Worm (Caenorhabditis elegans): ENCODE data around the gene F14D7.2.

Gene F14D7.2

ce11 chrV:14293667-14294194 is at the start of gene F14D7.2:
TSS of gene F14D7.2 (minus strand) at chrV:14293717.
- no peak for TF ChIP-seq nhr-111 (GFP tag; optimal IDR thresholded peaks at IDR 0.05)
- TF ChIP-seq attf-4 (tag; optimal IDR thresholded peaks at IDR 0.05) = no peak
- no peak for TF ChIP-seq mes-2 (tag; optimal IDR thresholded peaks at IDR 0.05; ENCODE audit: poor library complexity, severe bottlenecking)
- TF ChIP-seq lin-29 (GFP tag; IDR thresholded peaks at IDR 0.05) = no peak
- no peak for TF ChIP-seq zfp-3 (GFP tag; conservative IDR thresholded peaks at IDR 0.05)
- TF ChIP-seq sdz-12 (GFP tag; optimal IDR thresholded peaks at IDR 0.05) = no peak
- TF ChIP-seq aha-1 (tag) = peak; percentile 4
- TF ChIP-seq unc-130 (GFP tag; optimal IDR thresholded peaks at IDR 0.05) = no peak
- TF ChIP-seq fkh-10 (GFP tag; optimal IDR thresholded peaks at IDR 0.05) = no peak

- no peak for TF ChIP-seq daf-16 (GFP tag; optimal IDR thresholded peaks at IDR 0.05)
- no peak for TF ChIP-seq daf-16 (tag; optimal IDR thresholded peaks at IDR 0.05)
- TF ChIP-seq Y75B8A.6 (GFP tag; IDR thresholded peaks at IDR 0.05) = no peak
- no peak for TF ChIP-seq madf-9 (GFP tag; conservative IDR thresholded peaks at IDR 0.05)
- TF ChIP-seq php-3 (GFP tag; IDR thresholded peaks at IDR 0.05) = no peak
- no peak for TF ChIP-seq dmd-8 (GFP tag; IDR thresholded peaks at IDR 0.05)
- peak in 1 of 2 experiments; percentile 79 for TF ChIP-seq unc-62 (GFP tag; optimal IDR thresholded peaks at IDR 0.05 in 1 of 2)
- TF ChIP-seq unc-62 (tag; optimal IDR thresholded peaks at IDR 0.05) = no peak
- TF ChIP-seq zag-1 (tag; optimal IDR thresholded peaks at IDR 0.05) = no peak
- no peak for TF ChIP-seq nhr-76 (tag; optimal IDR thresholded peaks at IDR 0.05)
Measured at ce11 chrV:14341672-14342071, 48.2 kb upstream of the F14D7.2 start, which contains the start of gene F47B8.10. TSS of gene F47B8.10 (plus strand) at chrV:14341972.

- TF ChIP-seq sdz-12 (GFP tag; optimal IDR thresholded peaks at IDR 0.05) = no peak
- no peak for TF ChIP-seq hlh-30 (tag; optimal IDR thresholded peaks at IDR 0.05; ENCODE audit: insufficient read depth)
- TF ChIP-seq pha-4 (GFP tag; IDR thresholded peaks at IDR 0.05) = no peak
- no peak for TF ChIP-seq pha-4 (tag; optimal IDR thresholded peaks at IDR 0.05)
- no peak for TF ChIP-seq lin-15B (tag; optimal IDR thresholded peaks at IDR 0.05)
- TF ChIP-seq skn-1 (tag; optimal IDR thresholded peaks at IDR 0.05) = no peak
- no peak for TF ChIP-seq ceh-62 (tag; optimal IDR thresholded peaks at IDR 0.05)
- no peak for TF ChIP-seq hlh-11 (tag; optimal IDR thresholded peaks at IDR 0.05)
- no peak for TF ChIP-seq T20F7.1 (GFP tag; optimal IDR thresholded peaks at IDR 0.05)
- no peak for TF ChIP-seq attf-4 (tag; optimal IDR thresholded peaks at IDR 0.05)
- no peak for TF ChIP-seq nhr-10 (tag; optimal IDR thresholded peaks at IDR 0.05)
- no peak for TF ChIP-seq lin-1 (GFP tag; IDR thresholded peaks at IDR 0.05)
- no peak for TF ChIP-seq php-3 (GFP tag; IDR thresholded peaks at IDR 0.05)
- no peak for TF ChIP-seq ceh-20 (GFP tag; IDR thresholded peaks at IDR 0.05)
- no peak for TF ChIP-seq lsy-2 (tag; optimal IDR thresholded peaks at IDR 0.05)
- TF ChIP-seq tag-97 (GFP tag; IDR thresholded peaks at IDR 0.05) = no peak
- no peak for TF ChIP-seq zag-1 (tag; optimal IDR thresholded peaks at IDR 0.05)
- no peak for TF ChIP-seq F26F4.8 (GFP tag; conservative IDR thresholded peaks at IDR 0.05)
- no peak for TF ChIP-seq nhr-28 (tag; optimal IDR thresholded peaks at IDR 0.05)
Measured at ce11 chrV:14336655-14337054, 43.1 kb upstream of the F14D7.2 start, which contains the start of gene srm-6. TSS of gene srm-6 (plus strand) at chrV:14336955.

ce11 chrV:14334901-14335300 is 41.4 kb upstream of the F14D7.2 start, which contains the start of gene srm-5:
TSS of gene srm-5 (plus strand) at chrV:14335201.
- no peak for TF ChIP-seq unc-39 (tag; optimal IDR thresholded peaks at IDR 0.05)
- no peak for TF ChIP-seq ceh-44 (GFP tag; IDR thresholded peaks at IDR 0.05)
- no peak for TF ChIP-seq lir-3 (tag; optimal IDR thresholded peaks at IDR 0.05)
- TF ChIP-seq nhr-28 (tag; optimal IDR thresholded peaks at IDR 0.05) = no peak
- TF ChIP-seq pqm-1 (tag; optimal IDR thresholded peaks at IDR 0.05) = no peak
- no peak for TF ChIP-seq ztf-7 (tag; optimal IDR thresholded peaks at IDR 0.05)
- no peak for TF ChIP-seq R02D3.7 (tag; optimal IDR thresholded peaks at IDR 0.05)
- TF ChIP-seq ceh-62 (tag; optimal IDR thresholded peaks at IDR 0.05) = no peak
- TF ChIP-seq mxl-2 (GFP tag; conservative IDR thresholded peaks at IDR 0.05) = no peak
- TF ChIP-seq mep-1 (tag; optimal IDR thresholded peaks at IDR 0.05) = no peak
- TF ChIP-seq tra-1 (GFP tag; IDR thresholded peaks at IDR 0.05) = no peak
- no peak for TF ChIP-seq lin-1 (GFP tag; IDR thresholded peaks at IDR 0.05)
- TF ChIP-seq snpc-1.2 (GFP tag; IDR thresholded peaks at IDR 0.05) = no peak
- no peak for TF ChIP-seq ctbp-1 (GFP tag; IDR thresholded peaks at IDR 0.05)
- TF ChIP-seq ZK337.2 (GFP tag; IDR thresholded peaks at IDR 0.05) = no peak
